Fruit fly (Drosophila melanogaster) whole organism, pupa: ENCODE results near the gene ClpX.

Experiments
- CG15710 ChIP-seq: fragments of 200-800 bp; sonication (Bioruptor generic); optimal IDR thresholded peaks from 2 replicates; lab custom pipeline; 2018; ENCODE audit warnings: missing biosample characterization, mild to moderate bottlenecking, missing genetic modification characterization, moderate library complexity
- CG34367 ChIP-seq: fragments of 200-800 bp; sonication (Bioruptor generic); optimal IDR thresholded peaks from 2 replicates; lab custom pipeline; 2018; ENCODE audit warnings: missing biosample characterization, mild to moderate bottlenecking, missing genetic modification characterization
- D1 ChIP-seq: fragments of 200-800 bp; sonication (Bioruptor generic); optimal IDR thresholded peaks from 2 replicates; lab custom pipeline; 2018; ENCODE audit warnings: missing biosample characterization, mild to moderate bottlenecking, missing genetic modification characterization, moderate library complexity
- EcR ChIP-seq: fragments of 200-800 bp; sonication (Bioruptor generic); optimal IDR thresholded peaks from 3 replicates; lab custom pipeline; 2019; ENCODE audit warnings: missing biosample characterization, missing genetic modification characterization, mild to moderate bottlenecking, moderate library complexity, missing genetic modification reagents
- Ets98B ChIP-seq: fragments of 200-800 bp; sonication (Bioruptor generic); IDR thresholded peaks from 2 replicates; pipeline ENCODE4 v1.3.6; 2022; ENCODE audit warnings: missing biosample characterization, missing genetic modification characterization

- TF ChIP-seq CG15710 (tag; lab: Kevin White, UChicago) (no peak), EcR (GFP tag; lab: Kevin White, UChicago) (no peak), D1 (tag; lab: Kevin White, UChicago) (no peak), CG34367 (tag; lab: Kevin White, UChicago) (no peak), Ets98B (no peak)
Measured at dm6 chr3R:19902328-19902727, 1.2 kb downstream of the ClpX start.
